Worm (Caenorhabditis elegans) whole organism, L2 larva: ENCODE measurements around the gene K06H7.8.
A peak's percentile ranks its signal among the peaks of the same experiment; 100 is the strongest.

Source experiments
- F13H6.1 ChIP-seq: sonication (generic microtip); optimal IDR thresholded peaks from 2 replicates; lab custom pipeline; 2016; ENCODE audit warnings: missing genetic modification characterization, missing compliant biosample characterization
- R02D3.7 ChIP-seq: fragments of 150-350 bp; optimal IDR thresholded peaks from 2 replicates; lab custom pipeline; 2014; ENCODE audit warnings: missing biosample characterization, missing genetic modification characterization
- ZK546.5 ChIP-seq: sonication (generic microtip); optimal IDR thresholded peaks from 2 replicates; lab custom pipeline; 2017; ENCODE audit warnings: missing biosample characterization, missing genetic modification characterization
- aly-2 ChIP-seq: fragments of 150-350 bp; optimal IDR thresholded peaks from 2 replicates; lab custom pipeline; 2014; ENCODE audit warnings: missing biosample characterization, missing genetic modification characterization
- blmp-1 ChIP-seq: sonication (generic microtip); optimal IDR thresholded peaks from 2 replicates; lab custom pipeline; 2017; ENCODE audit warnings: missing genetic modification characterization, mild to moderate bottlenecking, missing compliant biosample characterization, antibody characterized with exemption, moderate library complexity; ENCODE audit not compliant: insufficient read depth
- ceh-82 ChIP-seq: fragments of 150-350 bp; optimal IDR thresholded peaks from 2 replicates; lab custom pipeline; 2014; ENCODE audit warnings: missing biosample characterization, missing genetic modification characterization
- dmd-4 ChIP-seq: sonication (generic microtip); optimal IDR thresholded peaks from 2 replicates; lab custom pipeline; 2017; ENCODE audit warnings: missing biosample characterization, missing genetic modification characterization
- elt-3 ChIP-seq: sonication (generic microtip); optimal IDR thresholded peaks from 2 replicates; lab custom pipeline; 2017; ENCODE audit warnings: missing biosample characterization, missing genetic modification characterization
- lin-39 ChIP-seq: fragments of 150-350 bp; optimal IDR thresholded peaks from 2 replicates; lab custom pipeline; 2014; ENCODE audit warnings: missing biosample characterization, missing genetic modification reagents, missing genetic modification characterization
- mab-5 ChIP-seq: fragments of 150-350 bp; optimal IDR thresholded peaks from 2 replicates; lab custom pipeline; 2014; ENCODE audit warnings: missing biosample characterization, missing genetic modification characterization
- mdl-1 ChIP-seq, 2 experiments: fragments of 150-350 bp in 1 of 2; sonication (generic microtip) in 1 of 2; optimal IDR thresholded peaks; 2 replicates each; lab custom pipeline; 2017; ENCODE audit warnings: missing biosample characterization in 2 of 2, missing genetic modification characterization in 2 of 2
- nhr-23 ChIP-seq: fragments of 150-350 bp; optimal IDR thresholded peaks from 2 replicates; lab custom pipeline; 2014; ENCODE audit warnings: missing biosample characterization, missing genetic modification reagents, missing genetic modification characterization
- skn-1 ChIP-seq: sonication (generic microtip); optimal IDR thresholded peaks from 2 replicates; lab custom pipeline; 2017; ENCODE audit warnings: missing biosample characterization, missing genetic modification characterization
- zag-1 ChIP-seq: fragments of 150-350 bp; optimal IDR thresholded peaks from 2 replicates; lab custom pipeline; 2014; ENCODE audit warnings: missing biosample characterization, missing genetic modification characterization

DNA sequence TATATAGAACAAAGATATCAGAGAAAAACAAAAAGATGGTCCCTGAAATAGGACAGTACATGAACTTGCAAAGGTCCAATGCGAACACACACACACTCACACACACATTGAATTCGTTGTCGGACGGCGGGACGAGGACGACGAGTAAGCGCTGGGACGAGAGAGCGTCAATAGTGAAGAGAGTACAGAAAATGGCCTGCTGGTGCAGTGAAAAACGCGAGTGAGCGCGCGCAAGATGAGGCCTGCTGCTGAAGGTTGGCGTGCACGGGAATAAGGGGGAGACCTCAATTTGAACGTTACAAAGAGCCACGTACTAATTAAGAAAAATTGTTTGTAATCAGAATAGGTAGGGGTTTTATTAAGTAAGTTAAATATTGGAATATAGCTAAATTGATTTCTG lies 29.0 kb upstream of the K06H7.8 start:
- TF ChIP-seq mdl-1 (tag; optimal IDR thresholded peaks at IDR 0.05; lab: Kevin White, UChicago), result no peak
- no peak for TF ChIP-seq skn-1 (tag; lab: Kevin White, UChicago)
- TF ChIP-seq blmp-1 (tag; lab: Kevin White, UChicago), result no peak
- no peak for TF ChIP-seq zag-1
- no peak for TF ChIP-seq lin-39 (tag; lab: Kevin White, UChicago)
- TF ChIP-seq ceh-82 (tag; lab: Kevin White, UChicago), result no peak
- no peak for TF ChIP-seq mab-5 (tag; lab: Kevin White, UChicago)
- no peak for TF ChIP-seq ZK546.5 (tag; lab: Kevin White, UChicago)
- TF ChIP-seq aly-2 (tag; lab: Kevin White, UChicago), result no peak
- TF ChIP-seq nhr-23 (tag; lab: Kevin White, UChicago), result no peak
- no peak for TF ChIP-seq R02D3.7 (tag; lab: Kevin White, UChicago)
- TF ChIP-seq F13H6.1 (tag; lab: Kevin White, UChicago), result peak; percentile 6
- TF ChIP-seq elt-3 (tag; lab: Kevin White, UChicago), result no peak
- no peak for TF ChIP-seq dmd-4 (tag; lab: Kevin White, UChicago)
